Worm (Caenorhabditis elegans): Measurements from ENCODE around the gene C18C4.7.
A peak's percentile ranks its signal among the peaks of the same experiment; 100 is the strongest.

Gene C18C4.7

ce11 chrV:5576008-5576407 is 9.0 kb upstream of the C18C4.7 start:
- TF ChIP-seq unc-62 (GFP tag; optimal IDR thresholded peaks at IDR 0.05) (no peak), unc-120 (tag; optimal IDR thresholded peaks at IDR 0.05; ENCODE audit: poor library complexity, severe bottlenecking) (no peak), blmp-1 (tag; optimal IDR thresholded peaks at IDR 0.05) (no peak), ham-2 (GFP tag; optimal IDR thresholded peaks at IDR 0.05) (no peak), lin-13 (tag; optimal IDR thresholded peaks at IDR 0.05) (no peak), bed-3 (GFP tag; optimal IDR thresholded peaks at IDR 0.05) (no peak), lin-32 (GFP tag; optimal IDR thresholded peaks at IDR 0.05) (no peak), ztf-11 (tag; optimal IDR thresholded peaks at IDR 0.05) (no peak), sptf-1 (tag; optimal IDR thresholded peaks at IDR 0.05) (no peak), zip-8 (tag; optimal IDR thresholded peaks at IDR 0.05) (no peak), mab-5 (tag; optimal IDR thresholded peaks at IDR 0.05) (no peak), tbx-8 (GFP tag; optimal IDR thresholded peaks at IDR 0.05) (no peak), ceh-39 (tag; optimal IDR thresholded peaks at IDR 0.05) (no peak), pha-4 (tag; optimal IDR thresholded peaks at IDR 0.05) (no peak), nhr-237 (tag; optimal IDR thresholded peaks at IDR 0.05) (no peak), sem-2 (GFP tag; optimal IDR thresholded peaks at IDR 0.05) (no peak), flh-1 (GFP tag; optimal IDR thresholded peaks at IDR 0.05) (no peak), unc-39 (tag; optimal IDR thresholded peaks at IDR 0.05) (no peak), drap-1 (GFP tag; optimal IDR thresholded peaks at IDR 0.05) (no peak), elt-3 (tag; optimal IDR thresholded peaks at IDR 0.05) (no peak)

ce11 chrV:5571691-5572090 is 4.7 kb upstream of the C18C4.7 start:
- TF ChIP-seq ces-1 (GFP tag; optimal IDR thresholded peaks at IDR 0.05) (peak; percentile 32), sem-2 (GFP tag; optimal IDR thresholded peaks at IDR 0.05) (no peak)

- peak; percentile 21 for TF ChIP-seq ces-1 (GFP tag; optimal IDR thresholded peaks at IDR 0.05)
- TF ChIP-seq nhr-237 (tag; optimal IDR thresholded peaks at IDR 0.05), result no peak
These were observed 3.4 kb upstream of the C18C4.7 start, which contains the start of gene glb-6 for ce11 chrV:5570433-5570832. Gene glb-6 (minus strand): TSS chrV:5570533.

- TF ChIP-seq mls-2 (tag; optimal IDR thresholded peaks at IDR 0.05), result no peak
- TF ChIP-seq lin-13 (tag; optimal IDR thresholded peaks at IDR 0.05), result no peak
- no peak for TF ChIP-seq zip-8 (tag; optimal IDR thresholded peaks at IDR 0.05)
- no peak for TF ChIP-seq nhr-76 (tag; optimal IDR thresholded peaks at IDR 0.05)
- TF ChIP-seq tbx-8 (GFP tag; optimal IDR thresholded peaks at IDR 0.05), result no peak
- TF ChIP-seq unc-120 (tag; optimal IDR thresholded peaks at IDR 0.05; ENCODE audit: poor library complexity, severe bottlenecking), result no peak
- no peak for TF ChIP-seq mep-1 (tag; optimal IDR thresholded peaks at IDR 0.05)
- TF ChIP-seq M03D4.4 (tag; optimal IDR thresholded peaks at IDR 0.05), result no peak
- TF ChIP-seq nhr-2 (tag; optimal IDR thresholded peaks at IDR 0.05), result no peak
- TF ChIP-seq sptf-1 (tag; optimal IDR thresholded peaks at IDR 0.05), result no peak
- no peak for TF ChIP-seq mab-5 (tag; optimal IDR thresholded peaks at IDR 0.05)
- no peak for TF ChIP-seq nhr-28 (tag; optimal IDR thresholded peaks at IDR 0.05)
- TF ChIP-seq snpc-4 (tag; optimal IDR thresholded peaks at IDR 0.05), result no peak
- no peak for TF ChIP-seq ham-2 (GFP tag; optimal IDR thresholded peaks at IDR 0.05)
- no peak for TF ChIP-seq ceh-83 (GFP tag; optimal IDR thresholded peaks at IDR 0.05)
- no peak for TF ChIP-seq nhr-12 (tag; optimal IDR thresholded peaks at IDR 0.05)
- no peak for TF ChIP-seq pha-4 (tag; optimal IDR thresholded peaks at IDR 0.05)
- no peak for TF ChIP-seq unc-39 (tag; optimal IDR thresholded peaks at IDR 0.05)
These were observed 7.1 kb downstream of the C18C4.7 start for ce11 chrV:5559882-5560281.

ce11 chrV:5558590-5558989 is 8.4 kb downstream of the C18C4.7 start, which contains the start of gene glb-5:
Gene glb-5 (plus strand): TSS chrV:5558890.
- no peak for TF ChIP-seq elt-1 (tag; optimal IDR thresholded peaks at IDR 0.05; ENCODE audit: borderline replicate concordance, insufficient read depth)

ce11 chrV:5548497-5548896 is 18.5 kb downstream of the C18C4.7 start:
- TF ChIP-seq zip-8 (tag; optimal IDR thresholded peaks at IDR 0.05) (peak; percentile 75), nhr-28 (tag; optimal IDR thresholded peaks at IDR 0.05) (no peak)

Data from whole organism, mixed stage, embryonic.